Worm (Caenorhabditis elegans) whole organism, late embryonic: ENCODE results near the gene nhr-132.

Experiments
- Y22D7AL.16 ChIP-seq: sonication (generic microtip); optimal IDR thresholded peaks from 2 replicates; lab custom pipeline; 2016; ENCODE audit warnings: missing genetic modification characterization, missing compliant biosample characterization
- hlh-8 ChIP-seq: sonication (generic microtip); optimal IDR thresholded peaks from 2 replicates; lab custom pipeline; 2016; ENCODE audit warnings: missing genotype, missing genetic modification characterization, missing compliant biosample characterization
- lin-11 ChIP-seq: fragments of 200-800 bp; sonication (Bioruptor generic); optimal IDR thresholded peaks from 2 replicates; lab custom pipeline; 2018; ENCODE audit warnings: mild to moderate bottlenecking, missing genetic modification characterization, missing compliant biosample characterization
- nfya-1 ChIP-seq: sonication (generic microtip); optimal IDR thresholded peaks from 2 replicates; lab custom pipeline; 2017; ENCODE audit warnings: missing genetic modification characterization, mild to moderate bottlenecking, missing compliant biosample characterization, antibody characterized with exemption, moderate library complexity
- npax-4 ChIP-seq: sonication (generic microtip); optimal IDR thresholded peaks from 2 replicates; lab custom pipeline; 2016; ENCODE audit warnings: missing genetic modification characterization, missing compliant biosample characterization
- pha-4 ChIP-seq: fragments of 150-350 bp; optimal IDR thresholded peaks from 2 replicates; lab custom pipeline; 2018; ENCODE audit warnings: missing biosample characterization, missing genetic modification reagents, missing genetic modification characterization
- pqm-1 ChIP-seq: sonication (generic microtip); optimal IDR thresholded peaks from 2 replicates; lab custom pipeline; 2016; ENCODE audit warnings: missing genetic modification characterization, missing compliant biosample characterization
- unc-86 ChIP-seq: sonication (generic microtip); optimal IDR thresholded peaks from 2 replicates; lab custom pipeline; 2016; ENCODE audit warnings: missing genetic modification characterization, missing compliant biosample characterization

DNA sequence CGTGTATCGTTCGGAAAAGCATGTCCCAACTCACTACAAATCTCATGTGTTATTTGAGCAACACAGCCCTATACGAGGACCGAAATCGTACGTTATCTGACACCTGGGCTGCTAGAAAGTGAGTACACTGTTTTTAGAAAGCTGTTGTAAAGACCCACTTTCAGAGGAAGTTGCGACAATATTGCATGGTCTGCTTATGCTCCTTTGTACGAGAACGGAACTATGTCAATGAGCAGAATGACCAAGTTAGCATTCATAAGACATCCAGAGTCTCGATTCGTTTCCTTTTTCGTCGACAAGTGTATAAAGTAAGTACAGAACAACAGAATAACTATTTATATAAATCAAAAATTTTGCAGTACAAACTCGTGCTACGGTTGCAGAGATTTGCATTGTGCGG, 42.7 kb downstream of the nhr-132 start:
- TF ChIP-seq lin-11 (tag; lab: Kevin White, UChicago), result no peak
- no peak for TF ChIP-seq nfya-1 (tag; lab: Kevin White, UChicago)
- no peak for TF ChIP-seq npax-4 (tag; lab: Kevin White, UChicago)
- no peak for TF ChIP-seq hlh-8 (tag; lab: Kevin White, UChicago)
- no peak for TF ChIP-seq Y22D7AL.16 (tag; lab: Kevin White, UChicago)
- no peak for TF ChIP-seq pha-4 (tag; lab: Kevin White, UChicago)
- no peak for TF ChIP-seq unc-86 (tag; lab: Kevin White, UChicago)
- TF ChIP-seq pqm-1 (tag; lab: Kevin White, UChicago), result no peak
